Worm (Caenorhabditis elegans): Measurements from ENCODE around the gene bbs-8.

bbs-8 gene

ce11 chrV:6764972-6765371 lies at the start of gene bbs-8:
Gene bbs-8 (minus strand): TSS chrV:6765072.
- TF ChIP-seq aly-1 (tag; optimal IDR thresholded peaks at IDR 0.05) (no peak), ceh-13 (GFP tag; optimal IDR thresholded peaks at IDR 0.05) (no peak), ets-7 (tag; optimal IDR thresholded peaks at IDR 0.05) (no peak), flt-1 (GFP tag; IDR thresholded peaks at IDR 0.05) (no peak), tra-4 (tag; optimal IDR thresholded peaks at IDR 0.05) (no peak), tbx-11 (GFP tag; IDR thresholded peaks at IDR 0.05) (no peak), hnd-1 (tag; optimal IDR thresholded peaks at IDR 0.05) (no peak), sea-1 (GFP tag; conservative IDR thresholded peaks at IDR 0.05) (no peak), hmg-4 (GFP tag; optimal IDR thresholded peaks at IDR 0.05) (no peak), B0310.2 (tag; optimal IDR thresholded peaks at IDR 0.05) (no peak)

ce11 chrV:6813862-6814261 lies 49.0 kb upstream of the bbs-8 start:
- TF ChIP-seq ama-1 (optimal IDR thresholded peaks at IDR 0.05), result no peak
- TF ChIP-seq hmg-4 (GFP tag; optimal IDR thresholded peaks at IDR 0.05), result no peak
- TF ChIP-seq tra-4 (tag; optimal IDR thresholded peaks at IDR 0.05), result no peak
- TF ChIP-seq tbx-37 (GFP tag; conservative IDR thresholded peaks at IDR 0.05), result no peak
- no peak for TF ChIP-seq ceh-36 (tag; optimal IDR thresholded peaks at IDR 0.05)
- no peak for TF ChIP-seq sea-1 (GFP tag; conservative IDR thresholded peaks at IDR 0.05)
- TF ChIP-seq tbx-11 (GFP tag; IDR thresholded peaks at IDR 0.05), result no peak

ce11 chrV:6811863-6812262 lies 47.0 kb upstream of the bbs-8 start:
- TF ChIP-seq sea-1 (GFP tag; conservative IDR thresholded peaks at IDR 0.05), result no peak
- TF ChIP-seq scrt-1 (GFP tag; IDR thresholded peaks at IDR 0.05), result no peak
- no peak for TF ChIP-seq tra-4 (tag; optimal IDR thresholded peaks at IDR 0.05)
- no peak for TF ChIP-seq flt-1 (GFP tag; IDR thresholded peaks at IDR 0.05)
- TF ChIP-seq hmbx-1 (tag; optimal IDR thresholded peaks at IDR 0.05), result no peak
- TF ChIP-seq ets-7 (tag; optimal IDR thresholded peaks at IDR 0.05), result no peak
- no peak for TF ChIP-seq hnd-1 (tag; optimal IDR thresholded peaks at IDR 0.05)
- no peak for TF ChIP-seq pes-1 (GFP tag; IDR thresholded peaks at IDR 0.05)
- no peak for TF ChIP-seq tbx-11 (GFP tag; IDR thresholded peaks at IDR 0.05)
- no peak for TF ChIP-seq ceh-36 (tag; optimal IDR thresholded peaks at IDR 0.05)
- no peak for TF ChIP-seq ceh-13 (GFP tag; optimal IDR thresholded peaks at IDR 0.05)
- no peak for TF ChIP-seq B0310.2 (tag; optimal IDR thresholded peaks at IDR 0.05)

- TF ChIP-seq scrt-1 (GFP tag; IDR thresholded peaks at IDR 0.05) (no peak), hnd-1 (tag; optimal IDR thresholded peaks at IDR 0.05) (no peak), F13C5.2 (tag; optimal IDR thresholded peaks at IDR 0.05) (no peak), pes-1 (GFP tag; IDR thresholded peaks at IDR 0.05) (no peak), ceh-13 (GFP tag; optimal IDR thresholded peaks at IDR 0.05) (no peak), tbx-37 (GFP tag; conservative IDR thresholded peaks at IDR 0.05) (no peak), ama-1 (optimal IDR thresholded peaks at IDR 0.05) (no peak), B0310.2 (tag; optimal IDR thresholded peaks at IDR 0.05) (no peak), ceh-36 (tag; optimal IDR thresholded peaks at IDR 0.05) (no peak), hmg-4 (GFP tag; optimal IDR thresholded peaks at IDR 0.05) (no peak)
These were observed 45.2 kb upstream of the bbs-8 start for ce11 chrV:6810091-6810490.

- no peak for TF ChIP-seq tra-4 (tag; optimal IDR thresholded peaks at IDR 0.05)
These were observed 44.1 kb upstream of the bbs-8 start, which contains the start of gene dmsr-16 for ce11 chrV:6808962-6809361. Gene dmsr-16 (minus strand): TSS chrV:6809062.

- TF ChIP-seq ets-7 (tag; optimal IDR thresholded peaks at IDR 0.05) (no peak), scrt-1 (GFP tag; IDR thresholded peaks at IDR 0.05) (no peak), flt-1 (GFP tag; IDR thresholded peaks at IDR 0.05) (no peak), aly-1 (tag; optimal IDR thresholded peaks at IDR 0.05) (no peak), hnd-1 (tag; optimal IDR thresholded peaks at IDR 0.05) (no peak), B0310.2 (tag; optimal IDR thresholded peaks at IDR 0.05) (no peak), tbx-11 (GFP tag; IDR thresholded peaks at IDR 0.05) (no peak), ceh-13 (GFP tag; optimal IDR thresholded peaks at IDR 0.05) (no peak), pes-1 (GFP tag; IDR thresholded peaks at IDR 0.05) (no peak), ceh-36 (tag; optimal IDR thresholded peaks at IDR 0.05) (no peak), tra-4 (tag; optimal IDR thresholded peaks at IDR 0.05) (no peak), hmbx-1 (tag; optimal IDR thresholded peaks at IDR 0.05) (no peak), ama-1 (optimal IDR thresholded peaks at IDR 0.05) (no peak), hmg-4 (GFP tag; optimal IDR thresholded peaks at IDR 0.05) (no peak), F13C5.2 (tag; optimal IDR thresholded peaks at IDR 0.05) (no peak), tbx-37 (GFP tag; conservative IDR thresholded peaks at IDR 0.05) (no peak), sea-1 (GFP tag; conservative IDR thresholded peaks at IDR 0.05) (no peak)
These were observed 41.5 kb upstream of the bbs-8 start, which contains the start of gene dmsr-12 for ce11 chrV:6806340-6806739. Gene dmsr-12 (minus strand): TSS chrV:6806440.

- TF ChIP-seq hmg-4 (GFP tag; optimal IDR thresholded peaks at IDR 0.05), result no peak
- no peak for TF ChIP-seq ets-7 (tag; optimal IDR thresholded peaks at IDR 0.05)
- no peak for TF ChIP-seq sea-1 (GFP tag; conservative IDR thresholded peaks at IDR 0.05)
- TF ChIP-seq hmbx-1 (tag; optimal IDR thresholded peaks at IDR 0.05), result no peak
- TF ChIP-seq flt-1 (GFP tag; IDR thresholded peaks at IDR 0.05), result no peak
- no peak for TF ChIP-seq B0310.2 (tag; optimal IDR thresholded peaks at IDR 0.05)
- no peak for TF ChIP-seq ceh-13 (GFP tag; optimal IDR thresholded peaks at IDR 0.05)
- TF ChIP-seq tbx-11 (GFP tag; IDR thresholded peaks at IDR 0.05), result no peak
- no peak for TF ChIP-seq tra-4 (tag; optimal IDR thresholded peaks at IDR 0.05)
- no peak for TF ChIP-seq ama-1 (optimal IDR thresholded peaks at IDR 0.05)
These were observed 39.1 kb upstream of the bbs-8 start, which contains the start of gene dmsr-11 for ce11 chrV:6803992-6804391. Gene dmsr-11 (minus strand): TSS chrV:6804092.

- TF ChIP-seq flt-1 (GFP tag; IDR thresholded peaks at IDR 0.05) (no peak), ama-1 (optimal IDR thresholded peaks at IDR 0.05) (no peak), tra-4 (tag; optimal IDR thresholded peaks at IDR 0.05) (no peak), ceh-36 (tag; optimal IDR thresholded peaks at IDR 0.05) (no peak), hnd-1 (tag; optimal IDR thresholded peaks at IDR 0.05) (no peak), F13C5.2 (tag; optimal IDR thresholded peaks at IDR 0.05) (no peak), aly-1 (tag; optimal IDR thresholded peaks at IDR 0.05) (no peak)
These were observed 37.0 kb upstream of the bbs-8 start, which contains the start of gene dmsr-10 for ce11 chrV:6801850-6802249. Gene dmsr-10 (minus strand): TSS chrV:6801950.
